Worm (Caenorhabditis elegans) whole organism, L4 larva: Measurements from ENCODE around the gene klc-2.

Experiments used
- snpc-4 ChIP-seq: fragments of 150-350 bp; optimal IDR thresholded peaks from 2 replicates; lab custom pipeline; 2014; ENCODE audit warnings: missing biosample characterization, missing genetic modification characterization
- zip-11 ChIP-seq: fragments of 200-800 bp; sonication (Bioruptor generic); IDR thresholded peaks from 2 replicates; pipeline ENCODE4 v1.3.6; 2022; ENCODE audit warnings: missing genetic modification characterization, missing compliant biosample characterization

DNA sequence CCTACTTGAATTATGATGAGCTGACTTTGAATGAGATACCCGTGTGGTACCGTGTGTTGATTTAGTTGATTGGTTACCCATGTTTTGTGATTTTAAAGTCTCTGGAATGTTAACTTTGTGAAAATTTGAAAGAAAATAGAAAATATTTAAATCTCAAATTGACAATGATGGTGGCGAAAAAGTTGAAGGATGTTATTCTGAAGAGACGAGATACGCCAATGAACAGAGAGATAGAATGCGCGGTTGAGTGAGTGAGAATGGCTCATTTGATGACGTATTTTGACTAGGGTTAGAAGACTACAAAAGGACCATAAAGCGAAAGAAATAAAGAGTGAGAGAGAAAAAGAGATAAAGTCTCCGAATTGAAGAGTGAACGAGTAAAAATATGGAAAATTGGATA lies 10.8 kb downstream of the klc-2 start, which contains the start of gene glb-6:
- no peak for TF ChIP-seq snpc-4 (tag; lab: Kevin White, UChicago)
- no peak for TF ChIP-seq zip-11 (GFP tag; lab: Robert Waterston, UW)
